Worm (Caenorhabditis elegans) whole organism, L2 larva: ENCODE measurements around the gene sel-8.

Experiments
- F13H6.1 ChIP-seq: sonication (generic microtip); optimal IDR thresholded peaks from 2 replicates; lab custom pipeline; 2016; ENCODE audit warnings: missing genetic modification characterization, missing compliant biosample characterization
- R02D3.7 ChIP-seq: fragments of 150-350 bp; optimal IDR thresholded peaks from 2 replicates; lab custom pipeline; 2014; ENCODE audit warnings: missing biosample characterization, missing genetic modification characterization
- Y55F3AM.14 ChIP-seq: fragments of 200-800 bp; sonication (Bioruptor generic); optimal IDR thresholded peaks from 2 replicates; lab custom pipeline; 2018; ENCODE audit warnings: mild to moderate bottlenecking, missing genetic modification characterization, missing compliant biosample characterization
- ZK546.5 ChIP-seq: sonication (generic microtip); optimal IDR thresholded peaks from 2 replicates; lab custom pipeline; 2017; ENCODE audit warnings: missing biosample characterization, missing genetic modification characterization
- alr-1 ChIP-seq: fragments of 150-350 bp; optimal IDR thresholded peaks from 2 replicates; lab custom pipeline; 2014; ENCODE audit warnings: missing biosample characterization, missing genetic modification characterization
- aly-2 ChIP-seq: fragments of 150-350 bp; optimal IDR thresholded peaks from 2 replicates; lab custom pipeline; 2014; ENCODE audit warnings: missing biosample characterization, missing genetic modification characterization
- ama-1 ChIP-seq: fragments of 150-350 bp; optimal IDR thresholded peaks from 2 replicates; lab custom pipeline; 2018; ENCODE audit warnings: inconsistent platforms
- blmp-1 ChIP-seq: sonication (generic microtip); optimal IDR thresholded peaks from 2 replicates; lab custom pipeline; 2017; ENCODE audit warnings: missing genetic modification characterization, mild to moderate bottlenecking, missing compliant biosample characterization, antibody characterized with exemption, moderate library complexity; ENCODE audit not compliant: insufficient read depth
- ceh-16 ChIP-seq: fragments of 150-350 bp; optimal IDR thresholded peaks from 2 replicates; lab custom pipeline; 2014; ENCODE audit warnings: missing biosample characterization, missing genetic modification characterization
- ceh-82 ChIP-seq: fragments of 150-350 bp; optimal IDR thresholded peaks from 2 replicates; lab custom pipeline; 2014; ENCODE audit warnings: missing biosample characterization, missing genetic modification characterization
- crh-2 ChIP-seq: sonication (generic microtip); optimal IDR thresholded peaks from 2 replicates; lab custom pipeline; 2017; ENCODE audit warnings: missing biosample characterization, missing genetic modification characterization
- dmd-4 ChIP-seq: sonication (generic microtip); optimal IDR thresholded peaks from 2 replicates; lab custom pipeline; 2017; ENCODE audit warnings: missing biosample characterization, missing genetic modification characterization
- egl-27 ChIP-seq: sonication (generic microtip); optimal IDR thresholded peaks from 3 replicates; lab custom pipeline; 2017; ENCODE audit warnings: missing biosample characterization, missing genetic modification reagents, missing genetic modification characterization
- elt-1 ChIP-seq: fragments of 150-350 bp; optimal IDR thresholded peaks from 2 replicates; lab custom pipeline; 2014; ENCODE audit warnings: missing biosample characterization, missing genetic modification characterization
- elt-3 ChIP-seq: sonication (generic microtip); optimal IDR thresholded peaks from 2 replicates; lab custom pipeline; 2017; ENCODE audit warnings: missing biosample characterization, missing genetic modification characterization
- fos-1 ChIP-seq: fragments of 150-350 bp; optimal IDR thresholded peaks from 2 replicates; lab custom pipeline; 2014; ENCODE audit warnings: missing biosample characterization, missing genetic modification characterization
- gmeb-1 ChIP-seq: fragments of 150-350 bp; optimal IDR thresholded peaks from 2 replicates; lab custom pipeline; 2014; ENCODE audit warnings: missing biosample characterization, missing genetic modification characterization
- lin-11 ChIP-seq: fragments of 150-350 bp; sonication (generic microtip); optimal IDR thresholded peaks from 2 replicates; lab custom pipeline; 2014; ENCODE audit warnings: missing biosample characterization, missing genetic modification characterization, inconsistent platforms, mixed read lengths
- lin-13 ChIP-seq: fragments of 150-350 bp; optimal IDR thresholded peaks from 2 replicates; lab custom pipeline; 2014; ENCODE audit warnings: missing biosample characterization, missing genetic modification reagents, missing genetic modification characterization
- lsy-2 ChIP-seq, 2 experiments: fragments of 150-350 bp in 1 of 2; sonication (generic microtip) in 1 of 2; optimal IDR thresholded peaks; 2 replicates each; lab custom pipeline; 2014 to 2017; ENCODE audit warnings: missing biosample characterization in 2 of 2, missing genetic modification characterization in 2 of 2
- mab-5 ChIP-seq: fragments of 150-350 bp; optimal IDR thresholded peaks from 2 replicates; lab custom pipeline; 2014; ENCODE audit warnings: missing biosample characterization, missing genetic modification characterization
- mbf-1 ChIP-seq: sonication (generic microtip); optimal IDR thresholded peaks from 2 replicates; lab custom pipeline; 2017; ENCODE audit warnings: missing biosample characterization, missing genetic modification characterization
- mdl-1 ChIP-seq, 2 experiments: fragments of 150-350 bp in 1 of 2; sonication (generic microtip) in 1 of 2; optimal IDR thresholded peaks; 2 replicates each; lab custom pipeline; 2017; ENCODE audit warnings: missing biosample characterization in 2 of 2, missing genetic modification characterization in 2 of 2
- nhr-10 ChIP-seq: sonication (generic microtip); optimal IDR thresholded peaks from 2 replicates; lab custom pipeline; 2017; ENCODE audit warnings: missing biosample characterization, missing genetic modification characterization
- nhr-12 ChIP-seq: fragments of 150-350 bp; optimal IDR thresholded peaks from 2 replicates; lab custom pipeline; 2014; ENCODE audit warnings: missing biosample characterization, missing genetic modification characterization
- nhr-129 ChIP-seq: fragments of 150-350 bp; optimal IDR thresholded peaks from 2 replicates; lab custom pipeline; 2014; ENCODE audit warnings: missing biosample characterization, missing genetic modification characterization
- nhr-21 ChIP-seq: fragments of 150-350 bp; optimal IDR thresholded peaks from 2 replicates; lab custom pipeline; 2014; ENCODE audit warnings: missing biosample characterization, missing genetic modification characterization
- nhr-237 ChIP-seq: fragments of 150-350 bp; optimal IDR thresholded peaks from 2 replicates; lab custom pipeline; 2014; ENCODE audit warnings: missing biosample characterization, missing genetic modification characterization
- nhr-25 ChIP-seq: fragments of 150-350 bp; sonication (generic microtip); optimal IDR thresholded peaks from 3 replicates; lab custom pipeline; 2014; ENCODE audit warnings: missing biosample characterization, missing genetic modification characterization
- nhr-6 ChIP-seq: fragments of 150-350 bp; optimal IDR thresholded peaks from 2 replicates; lab custom pipeline; 2014; ENCODE audit warnings: missing biosample characterization, missing genetic modification characterization
- nhr-77 ChIP-seq: fragments of 150-350 bp; optimal IDR thresholded peaks from 2 replicates; lab custom pipeline; 2014; ENCODE audit warnings: missing biosample characterization, missing genetic modification characterization
- peb-1 ChIP-seq: fragments of 150-350 bp; optimal IDR thresholded peaks from 2 replicates; lab custom pipeline; 2014; ENCODE audit warnings: missing biosample characterization, missing genetic modification characterization
- sem-4 ChIP-seq: fragments of 150-350 bp; optimal IDR thresholded peaks from 2 replicates; lab custom pipeline; 2014; ENCODE audit warnings: missing biosample characterization, missing genetic modification reagents, missing genetic modification characterization
- skn-1 ChIP-seq: sonication (generic microtip); optimal IDR thresholded peaks from 2 replicates; lab custom pipeline; 2017; ENCODE audit warnings: missing biosample characterization, missing genetic modification characterization
- sma-3 ChIP-seq: sonication (generic microtip); optimal IDR thresholded peaks from 2 replicates; lab custom pipeline; 2016; ENCODE audit warnings: missing genetic modification reagents, missing genetic modification characterization, missing compliant biosample characterization
- sma-9 ChIP-seq, 2 experiments: fragments of 150-350 bp in 1 of 2; sonication (generic microtip) in 1 of 2; optimal IDR thresholded peaks; 2 replicates each; lab custom pipeline; 2014 to 2016; ENCODE audit warnings: missing genetic modification characterization in 2 of 2, mild to moderate bottlenecking in 1 of 2, missing biosample characterization in 1 of 2, missing compliant biosample characterization in 1 of 2, missing genetic modification reagents in 1 of 2, moderate library complexity in 1 of 2
- snpc-4 ChIP-seq: fragments of 150-350 bp; optimal IDR thresholded peaks from 2 replicates; lab custom pipeline; 2014; ENCODE audit warnings: missing biosample characterization, missing genetic modification characterization
- unc-39 ChIP-seq: fragments of 150-350 bp; optimal IDR thresholded peaks from 2 replicates; lab custom pipeline; 2014; ENCODE audit warnings: missing biosample characterization, missing genetic modification characterization
- unc-55 ChIP-seq: fragments of 150-350 bp; sonication (generic microtip); optimal IDR thresholded peaks from 3 replicates; lab custom pipeline; 2014; ENCODE audit warnings: missing biosample characterization, missing genetic modification reagents, missing genetic modification characterization
- unc-62 ChIP-seq: fragments of 150-350 bp; optimal IDR thresholded peaks from 2 replicates; lab custom pipeline; 2014; ENCODE audit warnings: missing biosample characterization, missing genetic modification reagents, missing genetic modification characterization
- zag-1 ChIP-seq: fragments of 150-350 bp; optimal IDR thresholded peaks from 2 replicates; lab custom pipeline; 2014; ENCODE audit warnings: missing biosample characterization, missing genetic modification characterization
- ztf-1 ChIP-seq: fragments of 200-800 bp; sonication (Bioruptor generic); conservative IDR thresholded peaks from 2 replicates; pipeline ENCODE4 v1.3.6; 2022; ENCODE audit warnings: missing genetic modification characterization, missing compliant biosample characterization
- ztf-11 ChIP-seq: sonication (generic microtip); optimal IDR thresholded peaks from 2 replicates; lab custom pipeline; 2017; ENCODE audit warnings: missing biosample characterization, missing genetic modification characterization

sel-8 gene

ce11 chrIII:3627042-3627441 lies at the start of gene sel-8:
Gene sel-8, minus strand, starts transcription at chrIII:3627142.
- TF ChIP-seq ama-1 (lab: Kevin White, UChicago) (no peak), nhr-12 (no peak)

ce11 chrIII:3675480-3675879 lies 48.5 kb upstream of the sel-8 start:
- TF ChIP-seq ztf-1 (GFP tag; lab: Robert Waterston, UW) (no peak), lin-11 (tag; lab: Kevin White, UChicago) (no peak), alr-1 (tag; lab: Kevin White, UChicago) (no peak), crh-2 (tag; lab: Kevin White, UChicago) (no peak), ceh-16 (tag; lab: Kevin White, UChicago) (no peak), sma-9 (GFP tag; optimal IDR thresholded peaks at IDR 0.05; lab: Kevin White, UChicago) (no peak), sma-9 (tag; optimal IDR thresholded peaks at IDR 0.05; lab: Kevin White, UChicago) (no peak), blmp-1 (tag; lab: Kevin White, UChicago) (no peak), elt-3 (tag; lab: Kevin White, UChicago) (no peak), F13H6.1 (no peak), unc-39 (no peak), ztf-11 (tag; lab: Kevin White, UChicago) (no peak), sma-3 (GFP tag; lab: Kevin White, UChicago) (no peak), sem-4 (tag; lab: Kevin White, UChicago) (no peak), nhr-237 (tag; lab: Kevin White, UChicago) (no peak), ama-1 (lab: Kevin White, UChicago) (no peak), mab-5 (tag; lab: Kevin White, UChicago) (no peak), peb-1 (no peak), elt-1 (no peak), mbf-1 (tag; lab: Kevin White, UChicago) (no peak)
- TF ChIP-seq, all 48 proteins: peak for 0

ce11 chrIII:3674149-3674548 lies 47.2 kb upstream of the sel-8 start:
- no peak for TF ChIP-seq mdl-1 (tag; optimal IDR thresholded peaks at IDR 0.05; lab: Kevin White, UChicago)
- TF ChIP-seq nhr-12: no peak
- no peak for TF ChIP-seq ztf-11 (tag; lab: Kevin White, UChicago)
- no peak for TF ChIP-seq blmp-1 (tag; lab: Kevin White, UChicago)
- TF ChIP-seq zag-1 (tag; lab: Kevin White, UChicago): no peak
- no peak for TF ChIP-seq nhr-77 (tag; lab: Kevin White, UChicago)
- no peak for TF ChIP-seq sma-3 (GFP tag; lab: Kevin White, UChicago)
- no peak for TF ChIP-seq ZK546.5 (tag; lab: Kevin White, UChicago)
- TF ChIP-seq ceh-82: no peak

- TF ChIP-seq nhr-10 (tag; lab: Kevin White, UChicago) (no peak), lin-11 (tag; lab: Kevin White, UChicago) (no peak), unc-62 (GFP tag; lab: Kevin White, UChicago) (no peak), R02D3.7 (tag; lab: Kevin White, UChicago) (no peak), Y55F3AM.14 (no peak), nhr-21 (tag; lab: Kevin White, UChicago) (no peak), mab-5 (tag; lab: Kevin White, UChicago) (no peak), ztf-11 (tag; lab: Kevin White, UChicago) (no peak), unc-55 (GFP tag; lab: Kevin White, UChicago) (no peak), sem-4 (tag; lab: Kevin White, UChicago) (peak; percentile 4), ZK546.5 (tag; lab: Kevin White, UChicago) (no peak), lin-13 (GFP tag; lab: Kevin White, UChicago) (peak; percentile 22), blmp-1 (tag; lab: Kevin White, UChicago) (peak; percentile 11), ama-1 (lab: Kevin White, UChicago) (no peak), ceh-16 (tag; lab: Kevin White, UChicago) (no peak), peb-1 (no peak), mdl-1 (tag; optimal IDR thresholded peaks at IDR 0.05; lab: Kevin White, UChicago) (no peak), nhr-25 (tag; lab: Kevin White, UChicago) (peak; percentile 65), skn-1 (tag; lab: Kevin White, UChicago) (no peak), alr-1 (tag; lab: Kevin White, UChicago) (no peak), aly-2 (no peak), lsy-2 (tag; optimal IDR thresholded peaks at IDR 0.05; lab: Kevin White, UChicago) (peak in 1 of 2 experiments; percentile 20), elt-3 (tag; lab: Kevin White, UChicago) (no peak), gmeb-1 (tag; lab: Kevin White, UChicago) (no peak), mbf-1 (tag; lab: Kevin White, UChicago) (no peak), F13H6.1 (peak; percentile 54), crh-2 (tag; lab: Kevin White, UChicago) (peak; percentile 48), ceh-82 (no peak), nhr-6 (no peak), unc-39 (no peak), nhr-129 (peak; percentile 38), egl-27 (tag; lab: Kevin White, UChicago) (no peak), snpc-4 (tag; lab: Kevin White, UChicago) (no peak), nhr-237 (tag; lab: Kevin White, UChicago) (no peak), ztf-1 (GFP tag; lab: Robert Waterston, UW) (no peak), elt-1 (no peak), sma-9 (GFP tag; optimal IDR thresholded peaks at IDR 0.05; lab: Kevin White, UChicago) (peak; percentile 12), sma-9 (tag; optimal IDR thresholded peaks at IDR 0.05; lab: Kevin White, UChicago) (no peak), sma-3 (GFP tag; lab: Kevin White, UChicago) (no peak), fos-1 (tag; lab: Kevin White, UChicago) (no peak), dmd-4 (tag; lab: Kevin White, UChicago) (no peak)
Measured at ce11 chrIII:3672839-3673238, 45.9 kb upstream of the sel-8 start.
